Worm (Caenorhabditis elegans): ENCODE measurements around the gene R08E5.4.

ce11 chrV:3800378-3800777 lies 32.0 kb downstream of the R08E5.4 start, which contains the start of gene srt-30:
- no peak for TF ChIP-seq mes-4 (tag; optimal IDR thresholded peaks at IDR 0.05)
- TF ChIP-seq snpc-4 (GFP tag; optimal IDR thresholded peaks at IDR 0.05), result no peak
- no peak for TF ChIP-seq snpc-4 (tag; optimal IDR thresholded peaks at IDR 0.05)
- TF ChIP-seq T26A5.8 (tag; optimal IDR thresholded peaks at IDR 0.05), result no peak
- TF ChIP-seq B0261.1 (tag; optimal IDR thresholded peaks at IDR 0.05), result no peak
- TF ChIP-seq hmg-1.2 (GFP tag; IDR thresholded peaks at IDR 0.05), result no peak
- TF ChIP-seq efl-1 (GFP tag; optimal IDR thresholded peaks at IDR 0.05), result no peak
- TF ChIP-seq Y53F4B.3 (GFP tag; IDR thresholded peaks at IDR 0.05), result no peak
- TF ChIP-seq bed-1 (GFP tag; IDR thresholded peaks at IDR 0.05), result no peak
- TF ChIP-seq lin-26 (GFP tag; IDR thresholded peaks at IDR 0.05), result no peak
- no peak for TF ChIP-seq ZK185.1 (tag; optimal IDR thresholded peaks at IDR 0.05; ENCODE audit: poor library complexity, severe bottlenecking)
- no peak for TF ChIP-seq ama-1 (optimal IDR thresholded peaks at IDR 0.05)
- TF ChIP-seq ama-1 (GFP tag; optimal IDR thresholded peaks at IDR 0.05), result no peak
- TF ChIP-seq B0336.3 (GFP tag; IDR thresholded peaks at IDR 0.05), result no peak

Measured in whole organism, young adult.